Fruit fly (Drosophila melanogaster): ENCODE measurements around the gene unc-119.

dm6 chrX:7336962-7337844, 46.1 kb upstream of the unc-119 start, which contains the start of gene CBP:
- TF ChIP-seq tj (GFP tag; optimal IDR thresholded peaks at IDR 0.05) (no peak), CG12768 (GFP tag; optimal IDR thresholded peaks at IDR 0.05) (no peak), Clk (GFP tag; optimal IDR thresholded peaks at IDR 0.05) (no peak), cnc (optimal IDR thresholded peaks at IDR 0.05) (no peak), CG7045 (GFP tag; optimal IDR thresholded peaks at IDR 0.05) (no peak), Crg-1 (GFP tag; optimal IDR thresholded peaks at IDR 0.05) (no peak), CG33017 (tag; optimal IDR thresholded peaks at IDR 0.05) (no peak), bab1 (GFP tag; optimal IDR thresholded peaks at IDR 0.05) (peak; percentile 69), ovo (GFP tag; optimal IDR thresholded peaks at IDR 0.05) (no peak)
